Worm (Caenorhabditis elegans) whole organism, L1 larva: ENCODE data around the gene C50E3.12.

ENCODE experiments used
- C04F5.9 ChIP-seq: sonication (generic microtip); optimal IDR thresholded peaks from 2 replicates; lab custom pipeline; 2016; ENCODE audit warnings: missing genetic modification characterization, missing compliant biosample characterization
- F16B12.6 ChIP-seq: fragments of 150-350 bp; optimal IDR thresholded peaks from 2 replicates; lab custom pipeline; 2014; ENCODE audit warnings: missing biosample characterization, missing genetic modification characterization
- Y116A8C.19 ChIP-seq: sonication (generic microtip); optimal IDR thresholded peaks from 2 replicates; lab custom pipeline; 2016; ENCODE audit warnings: missing compliant biosample characterization, missing genetic modification characterization, borderline replicate concordance
- alr-1 ChIP-seq: fragments of 200-800 bp; sonication (Bioruptor generic); optimal IDR thresholded peaks from 2 replicates; lab custom pipeline; 2018; ENCODE audit warnings: borderline replicate concordance, mild to moderate bottlenecking, missing genetic modification characterization, missing compliant biosample characterization
- blmp-1 ChIP-seq: fragments of 150-350 bp; optimal IDR thresholded peaks from 2 replicates; lab custom pipeline; 2014; ENCODE audit warnings: missing biosample characterization, missing genetic modification characterization
- ceh-63 ChIP-seq: fragments of 200-800 bp; sonication (Bioruptor generic); optimal IDR thresholded peaks from 2 replicates; lab custom pipeline; 2018; ENCODE audit warnings: mild to moderate bottlenecking, missing genetic modification characterization, missing compliant biosample characterization
- ceh-8 ChIP-seq: fragments of 200-800 bp; sonication (Bioruptor generic); optimal IDR thresholded peaks from 2 replicates; lab custom pipeline; 2018; ENCODE audit warnings: mild to moderate bottlenecking, missing genetic modification characterization, moderate library complexity, missing compliant biosample characterization
- ceh-82 ChIP-seq, 3 experiments: fragments of 150-350 bp in 1 of 3; sonication (generic microtip) in 2 of 3; optimal IDR thresholded peaks; 2 replicates each; lab custom pipeline; 2014 to 2017; ENCODE audit warnings: missing biosample characterization in 3 of 3, missing genetic modification characterization in 3 of 3
- egl-13 ChIP-seq: sonication (generic microtip); optimal IDR thresholded peaks from 2 replicates; lab custom pipeline; 2016; ENCODE audit warnings: missing genotype, missing genetic modification reagents, missing genetic modification characterization, missing compliant biosample characterization
- elt-2 ChIP-seq: sonication (generic microtip); optimal IDR thresholded peaks from 2 replicates; lab custom pipeline; 2016; ENCODE audit warnings: missing genetic modification characterization, mild to moderate bottlenecking, inconsistent platforms, missing compliant biosample characterization, missing genetic modification reagents
- elt-3 ChIP-seq, 6 experiments: fragments of 150-350 bp in 1 of 6; sonication (generic microtip); optimal IDR thresholded peaks; 2 replicates each; lab custom pipeline; 2017 to 2018; ENCODE audit warnings: missing biosample characterization in 6 of 6, missing genetic modification characterization in 6 of 6, inconsistent platforms in 1 of 6
- fkh-10 ChIP-seq: sonication (generic microtip); optimal IDR thresholded peaks from 2 replicates; lab custom pipeline; 2017; ENCODE audit warnings: missing biosample characterization, missing genetic modification reagents, missing genetic modification characterization
- fkh-8 ChIP-seq: sonication (generic microtip); optimal IDR thresholded peaks from 2 replicates; lab custom pipeline; 2016; ENCODE audit warnings: mild to moderate bottlenecking, missing genetic modification characterization, missing compliant biosample characterization
- hlh-17 ChIP-seq: fragments of 200-800 bp; sonication (Bioruptor generic); optimal IDR thresholded peaks from 2 replicates; lab custom pipeline; 2018; ENCODE audit warnings: missing genetic modification characterization, mild to moderate bottlenecking, missing compliant biosample characterization, moderate library complexity, borderline replicate concordance
- hlh-4 ChIP-seq: sonication (generic microtip); optimal IDR thresholded peaks from 2 replicates; lab custom pipeline; 2016; ENCODE audit warnings: mild to moderate bottlenecking, missing genetic modification characterization, missing compliant biosample characterization
- lin-13 ChIP-seq: fragments of 150-350 bp; optimal IDR thresholded peaks from 2 replicates; lab custom pipeline; 2014; ENCODE audit warnings: missing biosample characterization, missing genetic modification reagents, missing genetic modification characterization
- lin-14 ChIP-seq: fragments of 200-800 bp; sonication (Bioruptor generic); optimal IDR thresholded peaks from 2 replicates; lab custom pipeline; 2018; ENCODE audit warnings: mild to moderate bottlenecking, missing genetic modification characterization, moderate library complexity, missing compliant biosample characterization
- lin-35 ChIP-seq, 2 experiments: fragments of 150-350 bp; optimal IDR thresholded peaks; 2 replicates each; lab custom pipeline; 2014; ENCODE audit warnings: missing biosample characterization in 2 of 2, missing genetic modification characterization in 2 of 2, missing genetic modification reagents in 2 of 2
- mdl-1 ChIP-seq, 2 experiments: fragments of 150-350 bp; optimal IDR thresholded peaks; 2 replicates each; lab custom pipeline; 2014 to 2017; ENCODE audit warnings: missing biosample characterization in 2 of 2, missing genetic modification characterization in 2 of 2, inconsistent platforms in 1 of 2
- nhr-11 ChIP-seq: fragments of 150-350 bp; optimal IDR thresholded peaks from 2 replicates; lab custom pipeline; 2014; ENCODE audit warnings: missing biosample characterization, missing genetic modification characterization
- nhr-20 ChIP-seq: sonication (generic microtip); optimal IDR thresholded peaks from 2 replicates; lab custom pipeline; 2016; ENCODE audit warnings: mild to moderate bottlenecking, missing genetic modification characterization, missing compliant biosample characterization
- nhr-237 ChIP-seq: fragments of 150-350 bp; optimal IDR thresholded peaks from 2 replicates; lab custom pipeline; 2014; ENCODE audit warnings: missing biosample characterization, missing genetic modification characterization
- nhr-76 ChIP-seq: sonication (generic microtip); optimal IDR thresholded peaks from 2 replicates; lab custom pipeline; 2017; ENCODE audit warnings: missing biosample characterization, missing genetic modification characterization
- nhr-85 ChIP-seq: sonication (generic microtip); peaks from one replicate; lab custom pipeline; 2016; ENCODE audit warnings: missing genetic modification characterization, inconsistent platforms, missing compliant biosample characterization
- nhr-90 ChIP-seq: sonication (generic microtip); optimal IDR thresholded peaks from 2 replicates; lab custom pipeline; 2016; ENCODE audit warnings: mild to moderate bottlenecking, missing genetic modification characterization, missing compliant biosample characterization; ENCODE audit not compliant: poor library complexity
- sox-4 ChIP-seq: sonication (generic microtip); optimal IDR thresholded peaks from 2 replicates; lab custom pipeline; 2016; ENCODE audit warnings: missing genetic modification characterization, missing compliant biosample characterization
- sptf-1 ChIP-seq: fragments of 150-350 bp; optimal IDR thresholded peaks from 2 replicates; lab custom pipeline; 2014; ENCODE audit warnings: missing biosample characterization, missing genetic modification characterization
- sup-37 ChIP-seq: fragments of 200-800 bp; sonication (Bioruptor generic); optimal IDR thresholded peaks from 2 replicates; lab custom pipeline; 2018; ENCODE audit warnings: mild to moderate bottlenecking, missing genetic modification characterization, missing compliant biosample characterization
- tlp-1 ChIP-seq: fragments of 150-350 bp; optimal IDR thresholded peaks from 2 replicates; lab custom pipeline; 2014; ENCODE audit warnings: missing biosample characterization, missing genetic modification characterization
- unc-62 ChIP-seq: fragments of 150-350 bp; optimal IDR thresholded peaks from 2 replicates; lab custom pipeline; 2014; ENCODE audit warnings: missing biosample characterization, missing genetic modification reagents, missing genetic modification characterization
- unc-98 ChIP-seq: fragments of 200-800 bp; sonication (Bioruptor generic); IDR thresholded peaks from 2 replicates; pipeline ENCODE4 v1.3.6; 2022; ENCODE audit warnings: missing genetic modification characterization, missing compliant biosample characterization
- xbp-1 ChIP-seq: sonication (generic microtip); optimal IDR thresholded peaks from 2 replicates; lab custom pipeline; 2016; ENCODE audit warnings: missing genetic modification characterization, missing compliant biosample characterization
- zag-1 ChIP-seq: fragments of 150-350 bp; optimal IDR thresholded peaks from 2 replicates; lab custom pipeline; 2014; ENCODE audit warnings: missing biosample characterization, missing genetic modification characterization
- ztf-4 ChIP-seq: fragments of 150-350 bp; optimal IDR thresholded peaks from 2 replicates; lab custom pipeline; 2014; ENCODE audit warnings: missing biosample characterization, missing genetic modification characterization

C50E3.12 gene

DNA sequence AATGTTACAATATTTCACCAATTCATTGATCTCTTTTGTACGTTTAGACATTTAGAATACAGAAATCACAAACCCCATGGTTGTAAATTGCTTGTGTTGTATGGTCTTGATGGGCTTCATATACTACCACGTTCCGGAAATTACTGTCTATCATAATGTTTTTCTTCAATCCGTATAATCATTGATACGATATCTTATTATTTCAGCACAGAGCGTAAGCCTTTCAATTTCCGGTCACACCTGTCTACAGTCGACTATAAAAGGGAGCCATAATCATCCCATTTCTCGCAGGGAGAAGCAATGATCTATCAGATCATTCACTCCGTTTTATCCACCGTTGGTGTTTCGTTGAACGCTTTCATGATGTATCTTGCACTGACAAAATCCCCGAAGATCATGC is 7.6 kb upstream of the C50E3.12 start, which contains the start of gene srd-30:
Gene srd-30, plus strand, starts transcription at position 301 of the 400 bp plus-strand sequence.
- TF ChIP-seq unc-98 (GFP tag; lab: Robert Waterston, UW) (no peak), nhr-20 (tag; lab: Kevin White, UChicago) (no peak), fkh-10 (no peak), ceh-82 (tag; optimal IDR thresholded peaks at IDR 0.05; lab: Kevin White, UChicago) (no peak), hlh-4 (tag; lab: Kevin White, UChicago) (no peak), ztf-4 (tag; lab: Kevin White, UChicago) (no peak), hlh-17 (no peak), fkh-8 (tag; lab: Kevin White, UChicago) (no peak), nhr-76 (tag; lab: Kevin White, UChicago) (no peak)
- TF ChIP-seq, all 84 proteins: peak for 0

DNA sequence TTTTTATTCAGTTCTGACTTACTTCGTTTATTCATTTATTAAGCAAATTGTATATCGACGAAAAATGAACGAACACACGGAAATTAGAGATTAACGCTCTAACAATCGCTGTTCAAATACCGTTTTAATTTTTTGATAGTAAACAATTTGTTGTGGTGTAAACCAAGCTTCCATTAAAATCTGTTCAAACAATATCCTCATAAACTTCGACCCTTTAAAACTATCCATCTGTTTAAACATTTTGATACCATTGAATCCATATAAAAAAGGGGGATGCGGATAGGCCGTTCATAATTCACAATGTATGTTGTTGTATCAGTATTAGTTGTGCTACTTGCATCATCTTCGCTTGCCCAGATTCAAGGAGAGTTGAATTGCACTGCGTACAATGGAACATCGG is 4.7 kb upstream of the C50E3.12 start, which contains the start of gene F07C4.6:
Gene F07C4.6, plus strand, starts transcription at position 301 of the 400 bp plus-strand sequence.
- TF ChIP-seq ceh-63 (GFP tag; lab: Kevin White, UChicago): no peak

DNA sequence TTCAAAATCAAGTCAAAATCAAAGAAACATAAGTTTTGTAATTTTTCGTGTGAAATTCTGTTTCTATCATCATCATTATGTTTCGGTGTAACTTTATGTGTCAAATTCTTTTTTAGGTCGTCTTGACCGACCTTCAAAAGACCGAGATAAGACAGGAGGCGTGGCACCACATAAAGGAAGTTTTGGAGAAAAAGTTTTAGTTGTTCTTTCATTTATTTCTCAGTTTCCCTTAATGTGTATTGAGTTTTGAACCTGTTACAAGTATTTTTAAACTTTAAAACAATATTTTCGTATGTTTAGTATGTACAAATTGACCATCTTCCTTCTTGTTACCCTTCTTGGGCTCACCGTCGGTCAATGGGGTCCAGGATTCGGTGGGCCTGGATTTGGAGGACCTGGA is 2.8 kb upstream of the C50E3.12 start, which contains the start of gene grsp-4:
Gene grsp-4, plus strand, starts transcription at position 301 of the 400 bp plus-strand sequence.
- TF ChIP-seq blmp-1: peak; percentile 52
- no peak for TF ChIP-seq elt-3 (tag; optimal IDR thresholded peaks at IDR 0.05; lab: Kevin White, UChicago)
- peak; percentile 48 for TF ChIP-seq nhr-85 (tag; lab: Kevin White, UChicago)

DNA sequence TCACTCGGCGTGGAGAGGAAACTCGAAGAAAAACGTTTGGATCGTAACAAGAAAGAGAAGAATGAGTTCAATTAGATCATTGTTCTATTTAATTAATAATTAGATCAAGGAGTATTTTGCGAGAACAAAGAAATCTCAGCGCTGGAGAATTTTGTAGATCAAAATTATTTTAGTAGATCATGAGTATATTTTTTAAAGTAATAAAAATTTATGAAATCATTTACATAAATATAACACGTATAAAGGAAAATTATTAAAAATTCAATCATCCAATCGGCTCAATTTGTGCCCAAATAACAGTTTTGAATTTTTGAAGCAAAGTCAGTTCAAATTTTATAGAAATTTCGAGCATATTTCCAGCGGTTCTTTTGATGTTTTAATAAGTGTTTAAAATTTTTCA is 2.3 kb upstream of the C50E3.12 start, which contains the start of gene C50E3.13:
Gene C50E3.13, minus strand, starts transcription at position 101 of the 400 bp plus-strand sequence.
- TF ChIP-seq mdl-1 (tag; optimal IDR thresholded peaks at IDR 0.05; lab: Kevin White, UChicago): no peak
- TF ChIP-seq hlh-4 (tag; lab: Kevin White, UChicago): no peak
- no peak for TF ChIP-seq tlp-1 (tag; lab: Kevin White, UChicago)
- no peak for TF ChIP-seq elt-2 (tag; lab: Kevin White, UChicago)
- no peak for TF ChIP-seq nhr-85 (tag; lab: Kevin White, UChicago)
- no peak for TF ChIP-seq nhr-76 (tag; lab: Kevin White, UChicago)
- no peak for TF ChIP-seq nhr-11 (tag; lab: Kevin White, UChicago)
- no peak for TF ChIP-seq ceh-8 (GFP tag; lab: Kevin White, UChicago)
- no peak for TF ChIP-seq nhr-90 (tag; lab: Kevin White, UChicago)

DNA sequence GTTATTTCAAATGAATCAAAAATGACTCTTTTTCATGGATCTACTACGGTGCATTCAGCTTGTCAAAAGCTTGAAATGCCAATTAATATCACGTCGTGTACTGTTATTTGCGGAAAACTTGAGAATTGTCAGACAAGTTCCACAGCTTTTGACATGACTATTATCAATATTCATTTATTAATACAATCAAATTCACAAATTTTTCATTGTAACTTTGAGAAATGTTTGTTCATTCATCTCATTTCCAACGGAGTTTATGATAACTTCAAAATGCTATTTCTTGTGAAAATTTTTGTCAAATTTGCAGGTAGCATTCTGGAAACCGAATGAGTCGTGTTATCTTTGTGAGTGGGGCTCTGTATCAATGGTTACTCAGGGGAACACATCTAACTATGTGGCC is 3.7 kb downstream of the C50E3.12 start, which contains the start of gene C50E3.15:
Gene C50E3.15, plus strand, starts transcription at position 301 of the 400 bp plus-strand sequence.
- TF ChIP-seq alr-1 (tag; lab: Kevin White, UChicago) (no peak), sptf-1 (tag; lab: Kevin White, UChicago) (no peak), xbp-1 (tag; lab: Kevin White, UChicago) (no peak), ceh-63 (GFP tag; lab: Kevin White, UChicago) (no peak), C04F5.9 (tag; lab: Kevin White, UChicago) (no peak), lin-14 (GFP tag; lab: Kevin White, UChicago) (no peak), lin-13 (no peak), mdl-1 (tag; optimal IDR thresholded peaks at IDR 0.05; lab: Kevin White, UChicago) (no peak), unc-62 (GFP tag; lab: Kevin White, UChicago) (no peak), zag-1 (no peak), F16B12.6 (tag; lab: Kevin White, UChicago) (no peak), lin-35 (GFP tag; optimal IDR thresholded peaks at IDR 0.05; lab: Kevin White, UChicago) (no peak), sox-4 (tag; lab: Kevin White, UChicago) (no peak), nhr-76 (tag; lab: Kevin White, UChicago) (no peak), nhr-237 (no peak), ceh-8 (GFP tag; lab: Kevin White, UChicago) (no peak), elt-3 (tag; optimal IDR thresholded peaks at IDR 0.05; lab: Kevin White, UChicago) (no peak), sup-37 (GFP tag; lab: Kevin White, UChicago) (no peak), Y116A8C.19 (tag; lab: Kevin White, UChicago) (no peak), egl-13 (tag; lab: Kevin White, UChicago) (no peak)
